Worm (Caenorhabditis elegans): ENCODE data around the gene pcp-5.

- TF ChIP-seq rnt-1 (tag; optimal IDR thresholded peaks at IDR 0.05) = no peak
- no peak for TF ChIP-seq lin-13 (GFP tag; optimal IDR thresholded peaks at IDR 0.05)
- TF ChIP-seq unc-62 (GFP tag; optimal IDR thresholded peaks at IDR 0.05) = no peak
- no peak for TF ChIP-seq lir-3 (tag; optimal IDR thresholded peaks at IDR 0.05; ENCODE audit: poor library complexity)
- TF ChIP-seq egl-27 (tag; optimal IDR thresholded peaks at IDR 0.05) = no peak
- no peak for TF ChIP-seq jun-1 (tag; optimal IDR thresholded peaks at IDR 0.05)
- TF ChIP-seq dsc-1 (tag; optimal IDR thresholded peaks at IDR 0.05) = no peak
- TF ChIP-seq fkh-10 (GFP tag; optimal IDR thresholded peaks at IDR 0.05) = no peak
- no peak for TF ChIP-seq mep-1 (tag; optimal IDR thresholded peaks at IDR 0.05)
- no peak for TF ChIP-seq ztf-11 (tag; optimal IDR thresholded peaks at IDR 0.05)
- TF ChIP-seq nhr-76 (tag; optimal IDR thresholded peaks at IDR 0.05) = no peak
Observed at ce11 chrIII:7941417-7941816, 34.0 kb upstream of the pcp-5 start, which contains the start of gene kle-2.

Measured in whole organism, L1 larva.